Fruit fly (Drosophila melanogaster) Kc167 (cell line): ENCODE results near the gene Cep97.

Experiments used
- h ChIP-seq: fragments of >200 bp; optimal IDR thresholded peaks from 3 replicates; lab custom pipeline; 2018; ENCODE audit warnings: missing external identifiers
- insv ChIP-seq: fragments of >200 bp; optimal IDR thresholded peaks from 3 replicates; lab custom pipeline; 2018; ENCODE audit warnings: missing external identifiers

DNA sequence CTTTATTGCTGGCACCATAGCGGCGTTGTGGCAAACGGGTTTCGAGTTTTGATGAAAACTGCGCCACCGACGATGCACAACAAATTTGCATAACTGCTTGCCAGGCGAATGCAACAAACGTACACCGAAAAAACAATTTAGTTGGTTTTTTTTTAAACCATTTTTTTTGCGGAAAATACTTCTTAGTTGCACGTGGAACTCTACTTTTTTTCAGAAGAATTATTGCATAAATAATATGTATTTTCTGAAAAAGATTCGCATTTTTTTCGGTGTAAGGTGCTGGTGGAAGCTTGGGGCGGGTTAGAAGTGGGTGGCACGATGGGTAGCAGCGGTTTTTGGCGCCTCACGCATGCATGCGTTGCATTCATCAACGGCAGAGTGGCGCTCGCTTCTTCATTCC lies 13.7 kb downstream of the Cep97 start:
- TF ChIP-seq h (lab: Kevin White, UChicago): no peak
- no peak for TF ChIP-seq insv (lab: Kevin White, UChicago)
